Fruit fly (Drosophila melanogaster) whole organism, prepupa: ENCODE data around the gene lic.

Experiments used
- CG10631 ChIP-seq: fragments of 200-800 bp; sonication (Bioruptor generic); optimal IDR thresholded peaks from 2 replicates; lab custom pipeline; 2016; ENCODE audit warnings: missing biosample characterization, missing genetic modification characterization
- CG10669 ChIP-seq: fragments of 200-800 bp; sonication (Bioruptor generic); optimal IDR thresholded peaks from 3 replicates; lab custom pipeline; 2018; ENCODE audit warnings: missing biosample characterization, mild to moderate bottlenecking, missing genetic modification characterization, moderate library complexity
- CG11294 ChIP-seq: fragments of 200-800 bp; sonication (Bioruptor generic); IDR thresholded peaks from 2 replicates; pipeline ENCODE4 v1.3.6; 2022; ENCODE audit warnings: missing biosample characterization, missing genetic modification characterization
- CG15336 ChIP-seq: fragments of 200-800 bp; sonication (Bioruptor generic); IDR thresholded peaks from 2 replicates; pipeline ENCODE4 v1.3.6; 2022; ENCODE audit warnings: missing biosample characterization, missing genetic modification characterization
- CG1621 ChIP-seq: fragments of 200-800 bp; sonication (Bioruptor generic); optimal IDR thresholded peaks from 3 replicates; lab custom pipeline; 2018; ENCODE audit warnings: missing biosample characterization, mild to moderate bottlenecking, missing genetic modification characterization
- CG3032 ChIP-seq: fragments of 200-800 bp; optimal IDR thresholded peaks from 2 replicates; lab custom pipeline; 2019; ENCODE audit warnings: missing biosample characterization, mild to moderate bottlenecking, missing genetic modification characterization, moderate library complexity
- CG31627 ChIP-seq: fragments of 200-800 bp; sonication (Bioruptor generic); optimal IDR thresholded peaks from 3 replicates; lab custom pipeline; 2016; ENCODE audit warnings: missing biosample characterization, missing genetic modification characterization
- CG32006 ChIP-seq: fragments of 200-800 bp; sonication (Bioruptor generic); optimal IDR thresholded peaks from 3 replicates; lab custom pipeline; 2017; ENCODE audit warnings: missing biosample characterization, mild to moderate bottlenecking, missing genetic modification characterization
- CG34406 ChIP-seq: fragments of 200-800 bp; sonication (Bioruptor generic); optimal IDR thresholded peaks from 3 replicates; lab custom pipeline; 2016; ENCODE audit warnings: missing biosample characterization, missing genetic modification characterization
- CG3919 ChIP-seq: fragments of 200-800 bp; sonication (Bioruptor generic); optimal IDR thresholded peaks from 3 replicates; lab custom pipeline; 2016; ENCODE audit warnings: missing biosample characterization, missing genetic modification characterization
- CG4318 ChIP-seq: fragments of 200-800 bp; sonication (Bioruptor generic); optimal IDR thresholded peaks from 3 replicates; lab custom pipeline; 2017; ENCODE audit warnings: missing biosample characterization, mild to moderate bottlenecking, missing genetic modification characterization
- CG6163 ChIP-seq: fragments of 200-800 bp; sonication (Bioruptor generic); IDR thresholded peaks from 3 replicates; pipeline ENCODE4 v1.3.6; 2022; ENCODE audit warnings: missing biosample characterization, missing genetic modification characterization
- CG6276 ChIP-seq: fragments of 200-800 bp; sonication (Bioruptor generic); optimal IDR thresholded peaks from 2 replicates; lab custom pipeline; 2017; ENCODE audit warnings: missing biosample characterization, mild to moderate bottlenecking, missing genetic modification characterization
- CG6808 ChIP-seq: fragments of 200-800 bp; sonication (Bioruptor generic); optimal IDR thresholded peaks from 3 replicates; lab custom pipeline; 2017; ENCODE audit warnings: missing biosample characterization, missing genetic modification characterization, mild to moderate bottlenecking, moderate library complexity, missing genetic modification reagents
- CG6854 ChIP-seq: fragments of 200-800 bp; sonication (Bioruptor generic); optimal IDR thresholded peaks from 2 replicates; lab custom pipeline; 2017; ENCODE audit warnings: missing biosample characterization, mild to moderate bottlenecking, missing genetic modification characterization
- CG8119 ChIP-seq: fragments of 200-800 bp; sonication (Bioruptor generic); IDR thresholded peaks from 3 replicates; pipeline ENCODE4 v1.3.6; 2022; ENCODE audit warnings: missing biosample characterization, missing genetic modification characterization
- Eip78C ChIP-seq: fragments of 200-800 bp; sonication (Bioruptor generic); peaks from one replicate; lab custom pipeline; 2016; ENCODE audit warnings: missing biosample characterization, missing genetic modification characterization
- Eip93F ChIP-seq: fragments of 200-800 bp; sonication (Bioruptor generic); optimal IDR thresholded peaks from 2 replicates; lab custom pipeline; 2016; ENCODE audit warnings: missing biosample characterization, mild to moderate bottlenecking, missing genetic modification characterization
- Ets21C ChIP-seq: fragments of 200-800 bp; sonication (Bioruptor generic); optimal IDR thresholded peaks from 3 replicates; lab custom pipeline; 2016; ENCODE audit warnings: missing biosample characterization, missing genetic modification characterization
- Gug ChIP-seq: fragments of 200-800 bp; sonication (Bioruptor generic); IDR thresholded peaks from 2 replicates; pipeline ENCODE4 v1.3.6; 2022; ENCODE audit warnings: missing biosample characterization, missing genetic modification characterization
- Hr39 ChIP-seq: fragments of 200-800 bp; sonication (Bioruptor generic); optimal IDR thresholded peaks from 2 replicates; lab custom pipeline; 2016; ENCODE audit warnings: missing biosample characterization, missing genetic modification characterization
- Hr4 ChIP-seq: fragments of 200-800 bp; sonication (Bioruptor generic); optimal IDR thresholded peaks from 3 replicates; lab custom pipeline; 2016; ENCODE audit warnings: missing biosample characterization, missing genetic modification characterization
- Smox ChIP-seq: fragments of 200-800 bp; sonication (Bioruptor generic); optimal IDR thresholded peaks from 3 replicates; lab custom pipeline; 2016; ENCODE audit warnings: missing biosample characterization, missing genetic modification characterization
- Sox102F ChIP-seq: fragments of 200-800 bp; sonication (Bioruptor generic); optimal IDR thresholded peaks from 2 replicates; lab custom pipeline; 2016; ENCODE audit warnings: missing biosample characterization, mild to moderate bottlenecking, missing genetic modification characterization
- achi ChIP-seq: fragments of 200-800 bp; sonication (Bioruptor generic); optimal IDR thresholded peaks from 3 replicates; lab custom pipeline; 2016; ENCODE audit warnings: missing biosample characterization, missing genetic modification characterization
- dsx ChIP-seq: fragments of 200-800 bp; optimal IDR thresholded peaks from 3 replicates; lab custom pipeline; 2019; ENCODE audit warnings: missing biosample characterization, mild to moderate bottlenecking, missing genetic modification characterization, moderate library complexity; ENCODE audit not compliant: poor library complexity, severe bottlenecking
- eg ChIP-seq: fragments of 200-800 bp; sonication (Bioruptor generic); IDR thresholded peaks from 3 replicates; pipeline ENCODE4 v1.3.6; 2022; ENCODE audit warnings: missing biosample characterization, missing genetic modification characterization
- fd85E ChIP-seq: fragments of 200-800 bp; sonication (Bioruptor generic); optimal IDR thresholded peaks from 3 replicates; lab custom pipeline; 2016; ENCODE audit warnings: missing biosample characterization, missing genetic modification characterization
- fkh ChIP-seq: fragments of 200-800 bp; sonication (Bioruptor generic); optimal IDR thresholded peaks from 3 replicates; lab custom pipeline; 2017; ENCODE audit warnings: missing biosample characterization, mild to moderate bottlenecking, missing genetic modification characterization, moderate library complexity
- net ChIP-seq: fragments of 200-800 bp; sonication (Bioruptor generic); optimal IDR thresholded peaks from 3 replicates; lab custom pipeline; 2016; ENCODE audit warnings: missing biosample characterization, missing genetic modification characterization
- pdm3 ChIP-seq: fragments of 200-800 bp; sonication (Bioruptor generic); optimal IDR thresholded peaks from 3 replicates; lab custom pipeline; 2016; ENCODE audit warnings: missing biosample characterization, missing genetic modification characterization
- salr ChIP-seq, 2 experiments: fragments of 200-800 bp; sonication (Bioruptor generic); optimal IDR thresholded peaks; 3 replicates each; lab custom pipeline; 2016 to 2018; ENCODE audit warnings: missing biosample characterization in 2 of 2, missing genetic modification characterization in 2 of 2, mild to moderate bottlenecking in 1 of 2
- spab ChIP-seq: fragments of 200-800 bp; sonication (Bioruptor generic); optimal IDR thresholded peaks from 2 replicates; lab custom pipeline; 2017; ENCODE audit warnings: missing biosample characterization, mild to moderate bottlenecking, missing genetic modification characterization, missing genetic modification reagents
- ss ChIP-seq, 2 experiments: fragments of 200-800 bp; sonication (Bioruptor generic); optimal IDR thresholded peaks; 2 replicates in 1 of 2; 3 replicates in 1 of 2; lab custom pipeline; 2017 to 2018; ENCODE audit warnings: mild to moderate bottlenecking in 2 of 2, missing biosample characterization in 2 of 2, missing genetic modification characterization in 2 of 2, moderate library complexity in 1 of 2
- vri ChIP-seq: fragments of 200-800 bp; sonication (Bioruptor generic); optimal IDR thresholded peaks from 3 replicates; lab custom pipeline; 2016; ENCODE audit warnings: missing biosample characterization, mild to moderate bottlenecking, missing genetic modification characterization

Gene lic

dm6 chrX:13099919-13100318, 9.0 kb downstream of the lic start (continued):
- TF ChIP-seq Eip93F (GFP tag; lab: Kevin White, UChicago) (peak; percentile 42), Gug (GFP tag; lab: Robert Waterston, UW) (peak; percentile 35; the same call in 1 of the 2 replicates), CG6276 (GFP tag; lab: Kevin White, UChicago) (peak; percentile 6), Hr39 (peak; percentile 46), eg (peak; percentile 81), CG10631 (GFP tag; lab: Kevin White, UChicago) (peak; percentile 66), CG10669 (GFP tag; lab: Kevin White, UChicago) (peak; percentile 36), Hr4 (GFP tag; lab: Kevin White, UChicago) (no peak), CG15336 (GFP tag; lab: Robert Waterston, UW) (peak; percentile 65), CG34406 (peak; percentile 72), achi (GFP tag; lab: Kevin White, UChicago) (peak; percentile 69), fd85E (GFP tag; lab: Kevin White, UChicago) (no peak), dsx (GFP tag; lab: Kevin White, UChicago) (peak; percentile 36), CG1621 (no peak), CG8119 (GFP tag; lab: Robert Waterston, UW) (peak; percentile 55), CG31627 (peak; percentile 41), CG4318 (GFP tag; lab: Kevin White, UChicago) (no peak), Smox (GFP tag; lab: Kevin White, UChicago) (peak; percentile 42)

dm6 chrX:13101817-13102216, 10.9 kb downstream of the lic start:
- no peak for TF ChIP-seq net
- TF ChIP-seq dsx (GFP tag; lab: Kevin White, UChicago), result no peak
- no peak for TF ChIP-seq CG6276 (GFP tag; lab: Kevin White, UChicago)

- peak; percentile 17 for TF ChIP-seq fkh
- TF ChIP-seq pdm3, result no peak
- TF ChIP-seq vri (GFP tag; lab: Kevin White, UChicago), result peak; percentile 13
- TF ChIP-seq, all 60 proteins: peak for 2
Observed at dm6 chrX:13104571-13104970, 13.6 kb downstream of the lic start.

dm6 chrX:13105220-13105619, 14.3 kb downstream of the lic start:
- TF ChIP-seq CG6854 (GFP tag; lab: Kevin White, UChicago) (no peak), fkh (peak; percentile 34)

dm6 chrX:13108144-13108824, 17.3 kb downstream of the lic start, which contains the start of gene Fer3HCH:
Gene Fer3HCH (minus strand): TSS chrX:13108194.
- TF ChIP-seq CG3032 (tag; lab: Kevin White, UChicago) (peak; percentile 12), CG10669 (GFP tag; lab: Kevin White, UChicago) (peak; percentile 33), CG6854 (GFP tag; lab: Kevin White, UChicago) (no peak), fkh (peak; percentile 70), CG10631 (GFP tag; lab: Kevin White, UChicago) (peak; percentile 11), CG11294 (GFP tag; lab: Robert Waterston, UW) (no peak), Eip93F (GFP tag; lab: Kevin White, UChicago) (no peak), CG32006 (GFP tag; lab: Kevin White, UChicago) (peak; percentile 7), net (no peak), CG3919 (GFP tag; lab: Kevin White, UChicago) (no peak), salr (GFP tag; optimal IDR thresholded peaks at IDR 0.05; lab: Kevin White, UChicago) (no peak), CG4318 (GFP tag; lab: Kevin White, UChicago) (peak; percentile 5), achi (GFP tag; lab: Kevin White, UChicago) (peak; percentile 17), Ets21C (GFP tag; lab: Kevin White, UChicago) (no peak), Eip78C (GFP tag; lab: Kevin White, UChicago) (peak; percentile 52), ss (GFP tag; optimal IDR thresholded peaks at IDR 0.05; lab: Kevin White, UChicago) (peak; percentile 19 to 31), CG6163 (peak; percentile 31; the same call in 1 of the 3 replicates), Sox102F (no peak), spab (GFP tag; lab: Kevin White, UChicago) (peak; percentile 8), CG6808 (GFP tag; lab: Kevin White, UChicago) (peak; percentile 48), fd85E (GFP tag; lab: Kevin White, UChicago) (no peak)
